Fruit fly (Drosophila melanogaster) whole organism, embryonic: ENCODE results near the gene CG6870.

Source experiments
- CG10209 ChIP-seq: fragments of 200-800 bp; sonication (Bioruptor generic); optimal IDR thresholded peaks from 3 replicates; lab custom pipeline; 2017; ENCODE audit warnings: missing biosample characterization, mild to moderate bottlenecking, missing genetic modification characterization, missing genetic modification reagents
- CG11504 ChIP-seq: fragments of 200-800 bp; sonication (Bioruptor generic); optimal IDR thresholded peaks from 3 replicates; lab custom pipeline; 2019; ENCODE audit warnings: missing biosample characterization, mild to moderate bottlenecking, missing genetic modification characterization, moderate library complexity
- CG12299 ChIP-seq: fragments of 200-800 bp; sonication (Bioruptor generic); optimal IDR thresholded peaks from 2 replicates; lab custom pipeline; 2018; ENCODE audit warnings: missing biosample characterization, mild to moderate bottlenecking, missing genetic modification characterization
- CG12391 ChIP-seq: fragments of 200-800 bp; sonication (Bioruptor generic); optimal IDR thresholded peaks from 3 replicates; lab custom pipeline; 2018; ENCODE audit warnings: missing biosample characterization, mild to moderate bottlenecking, missing genetic modification characterization, moderate library complexity
- CG13775 ChIP-seq: fragments of 200-800 bp; sonication (Bioruptor generic); optimal IDR thresholded peaks from 3 replicates; lab custom pipeline; 2017; ENCODE audit warnings: missing biosample characterization, mild to moderate bottlenecking, missing genetic modification characterization
- CG14441 ChIP-seq: fragments of 200-800 bp; sonication (Bioruptor generic); IDR thresholded peaks from 2 replicates; pipeline ENCODE4 v1.3.6; 2022; ENCODE audit warnings: missing biosample characterization, missing genetic modification characterization
- CG1529 ChIP-seq: fragments of 200-800 bp; sonication (Bioruptor generic); optimal IDR thresholded peaks from 3 replicates; lab custom pipeline; 2018; ENCODE audit warnings: missing biosample characterization, missing genetic modification characterization
- CG17359 ChIP-seq: fragments of 200-800 bp; sonication (Bioruptor generic); optimal IDR thresholded peaks from 3 replicates; lab custom pipeline; 2018; ENCODE audit warnings: missing biosample characterization, mild to moderate bottlenecking, missing genetic modification characterization, moderate library complexity
- CG17361 ChIP-seq: fragments of 200-800 bp; sonication (Bioruptor generic); IDR thresholded peaks from 3 replicates; pipeline ENCODE4 v1.3.6; 2022; ENCODE audit warnings: missing biosample characterization, missing genetic modification characterization
- CG17829 ChIP-seq: fragments of 200-800 bp; optimal IDR thresholded peaks from 2 replicates; lab custom pipeline; 2019; ENCODE audit warnings: missing biosample characterization, mild to moderate bottlenecking, missing genetic modification characterization, moderate library complexity
- CG18262 ChIP-seq: fragments of 200-800 bp; optimal IDR thresholded peaks from 3 replicates; lab custom pipeline; 2019; ENCODE audit warnings: missing biosample characterization, mild to moderate bottlenecking, missing genetic modification characterization, moderate library complexity
- CG2116 ChIP-seq: fragments of 200-800 bp; sonication (Bioruptor generic); optimal IDR thresholded peaks from 3 replicates; lab custom pipeline; 2018; ENCODE audit warnings: missing biosample characterization, mild to moderate bottlenecking, missing genetic modification characterization
- CG2678 ChIP-seq: fragments of 200-800 bp; sonication (Bioruptor generic); optimal IDR thresholded peaks from 3 replicates; lab custom pipeline; 2019; ENCODE audit warnings: missing biosample characterization, mild to moderate bottlenecking, missing genetic modification characterization, moderate library complexity
- CG2712 ChIP-seq: fragments of 200-800 bp; optimal IDR thresholded peaks from 3 replicates; lab custom pipeline; 2019; ENCODE audit warnings: missing biosample characterization, mild to moderate bottlenecking, missing genetic modification characterization, moderate library complexity
- CG30403 ChIP-seq: fragments of 200-800 bp; sonication (Bioruptor generic); optimal IDR thresholded peaks from 3 replicates; lab custom pipeline; 2016; ENCODE audit warnings: missing biosample characterization, missing genetic modification characterization
- CG34422 ChIP-seq: fragments of 200-800 bp; sonication (Bioruptor generic); IDR thresholded peaks from 3 replicates; pipeline ENCODE4 v1.3.6; 2022; ENCODE audit warnings: missing biosample characterization, missing genetic modification characterization
- HHEX ChIP-seq: fragments of 200-800 bp; sonication (Bioruptor generic); optimal IDR thresholded peaks from 3 replicates; lab custom pipeline; 2017; ENCODE audit warnings: missing biosample characterization, mild to moderate bottlenecking, missing genetic modification characterization, missing genetic modification reagents
- MTF-1 ChIP-seq: fragments of 200-800 bp; sonication (Bioruptor generic); optimal IDR thresholded peaks from 2 replicates; lab custom pipeline; 2018; ENCODE audit warnings: missing biosample characterization, mild to moderate bottlenecking, missing genetic modification characterization, borderline replicate concordance
- Pdp1 ChIP-seq, 2 experiments: fragments of 200-800 bp; sonication (Bioruptor generic); optimal IDR thresholded peaks; 3 replicates each; lab custom pipeline; 2016; ENCODE audit warnings: missing biosample characterization in 2 of 2, missing genetic modification characterization in 2 of 2, mild to moderate bottlenecking in 1 of 2, moderate library complexity in 1 of 2
- Ptx1 ChIP-seq: fragments of 200-800 bp; sonication (Bioruptor generic); IDR thresholded peaks from 2 replicates; pipeline ENCODE4 v1.3.6; 2022; ENCODE audit warnings: missing biosample characterization, missing genetic modification characterization
- Side ChIP-seq: fragments of 200-800 bp; sonication (Bioruptor generic); optimal IDR thresholded peaks from 2 replicates; lab custom pipeline; 2016; ENCODE audit warnings: missing biosample characterization, missing genetic modification characterization
- Sox102F ChIP-seq: fragments of 200-800 bp; sonication (Bioruptor generic); optimal IDR thresholded peaks from 2 replicates; lab custom pipeline; 2018; ENCODE audit warnings: missing biosample characterization, mild to moderate bottlenecking, missing genetic modification characterization, moderate library complexity
- Trl ChIP-seq, 3 experiments: fragments of >200 bp in 2 of 3; fragments of 200-800 bp in 1 of 3; sonication (Bioruptor generic) in 1 of 3; optimal IDR thresholded peaks; 2 replicates in 1 of 3; 3 replicates in 2 of 3; lab custom pipeline; 2016 to 2017; ENCODE audit warnings: missing biosample characterization in 1 of 3, missing genetic modification characterization in 1 of 3
- bab2 ChIP-seq: fragments of 200-800 bp; sonication (Bioruptor generic); optimal IDR thresholded peaks from 2 replicates; lab custom pipeline; 2016; ENCODE audit warnings: missing biosample characterization, missing genetic modification characterization
- cato ChIP-seq: fragments of 200-800 bp; sonication (Bioruptor generic); optimal IDR thresholded peaks from 2 replicates; lab custom pipeline; 2016; ENCODE audit warnings: missing biosample characterization, missing genetic modification characterization, borderline replicate concordance
- caup ChIP-seq: fragments of 200-800 bp; sonication (Bioruptor generic); optimal IDR thresholded peaks from 3 replicates; lab custom pipeline; 2017; ENCODE audit warnings: missing biosample characterization, mild to moderate bottlenecking, missing genetic modification characterization, moderate library complexity; ENCODE audit not compliant: severe bottlenecking
- cg ChIP-seq: fragments of 200-800 bp; sonication (Bioruptor generic); optimal IDR thresholded peaks from 3 replicates; lab custom pipeline; 2019; ENCODE audit warnings: missing biosample characterization, mild to moderate bottlenecking, missing genetic modification characterization, moderate library complexity
- crp ChIP-seq, 2 experiments: fragments of 200-800 bp; sonication (Bioruptor generic); optimal IDR thresholded peaks; 2 replicates in 1 of 2; 3 replicates in 1 of 2; lab custom pipeline; 2017; ENCODE audit warnings: missing biosample characterization in 2 of 2, missing genetic modification characterization in 2 of 2, mild to moderate bottlenecking in 1 of 2, moderate library complexity in 1 of 2
- ewg ChIP-seq: fragments of 200-800 bp; sonication (Bioruptor generic); optimal IDR thresholded peaks from 3 replicates; lab custom pipeline; 2017; ENCODE audit warnings: mild to moderate bottlenecking, missing biosample characterization, missing genetic modification reagents, missing genetic modification characterization
- ftz-f1 ChIP-seq: fragments of 200-800 bp; sonication (Bioruptor generic); optimal IDR thresholded peaks from 2 replicates; lab custom pipeline; 2016; ENCODE audit warnings: missing biosample characterization, missing genetic modification characterization
- fu2 ChIP-seq: fragments of 200-800 bp; sonication (Bioruptor generic); optimal IDR thresholded peaks from 2 replicates; lab custom pipeline; 2016; ENCODE audit warnings: missing biosample characterization, missing genetic modification characterization
- grau ChIP-seq: fragments of 200-800 bp; optimal IDR thresholded peaks from 3 replicates; lab custom pipeline; 2019; ENCODE audit warnings: missing biosample characterization, mild to moderate bottlenecking, missing genetic modification characterization, moderate library complexity
- gsb-n ChIP-seq: fragments of 200-800 bp; sonication (Bioruptor generic); optimal IDR thresholded peaks from 3 replicates; lab custom pipeline; 2018; ENCODE audit warnings: missing biosample characterization, mild to moderate bottlenecking, missing genetic modification characterization
- hkb ChIP-seq, 2 experiments: fragments of 200-800 bp in 1 of 2; fragments of >200 bp in 1 of 2; sonication (Bioruptor generic) in 1 of 2; IDR thresholded peaks in 1 of 2; optimal IDR thresholded peaks in 1 of 2; 2 replicates each; pipeline versions ENCODE4 v1.3.6 to Lab custom; 2017 to 2022; ENCODE audit warnings: missing biosample characterization in 1 of 2, missing genetic modification characterization in 1 of 2
- inv ChIP-seq: fragments of 200-800 bp; sonication (Bioruptor generic); IDR thresholded peaks from 2 replicates; pipeline ENCODE4 v1.3.6; 2022; ENCODE audit warnings: missing biosample characterization, missing genetic modification characterization; ENCODE audit not compliant: partially characterized antibody
- kni ChIP-seq: fragments of 200-800 bp; sonication (Bioruptor generic); optimal IDR thresholded peaks from 3 replicates; lab custom pipeline; 2017; ENCODE audit warnings: mild to moderate bottlenecking, missing biosample characterization, missing genetic modification reagents, missing genetic modification characterization
- mam ChIP-seq: fragments of 200-800 bp; sonication (Bioruptor generic); optimal IDR thresholded peaks from 3 replicates; lab custom pipeline; 2016; ENCODE audit warnings: missing biosample characterization, missing genetic modification characterization
- nerfin-1 ChIP-seq: fragments of 200-800 bp; sonication (Bioruptor generic); optimal IDR thresholded peaks from 3 replicates; lab custom pipeline; 2019; ENCODE audit warnings: missing biosample characterization, mild to moderate bottlenecking, missing genetic modification characterization, moderate library complexity
- nmo ChIP-seq: fragments of 200-800 bp; sonication (Bioruptor generic); optimal IDR thresholded peaks from 2 replicates; lab custom pipeline; 2018; ENCODE audit warnings: missing biosample characterization, mild to moderate bottlenecking, missing genetic modification characterization, moderate library complexity
- repo ChIP-seq: fragments of 200-800 bp; sonication (Bioruptor generic); optimal IDR thresholded peaks from 2 replicates; lab custom pipeline; 2016; ENCODE audit warnings: missing biosample characterization, missing genetic modification characterization
- salm ChIP-seq: fragments of 200-800 bp; sonication (Bioruptor generic); optimal IDR thresholded peaks from 2 replicates; lab custom pipeline; 2018; ENCODE audit warnings: missing biosample characterization, mild to moderate bottlenecking, missing genetic modification characterization
- sens ChIP-seq: fragments of 200-800 bp; sonication (Bioruptor generic); peaks from one replicate; lab custom pipeline; 2016; ENCODE audit warnings: missing biosample characterization, missing genetic modification characterization
- ssp ChIP-seq: fragments of 200-800 bp; sonication (Bioruptor generic); IDR thresholded peaks from 2 replicates; pipeline ENCODE4 v1.3.6; 2022; ENCODE audit warnings: missing biosample characterization, missing genetic modification characterization
- stwl ChIP-seq: fragments of 200-800 bp; sonication (Bioruptor generic); optimal IDR thresholded peaks from 3 replicates; lab custom pipeline; 2018; ENCODE audit warnings: missing biosample characterization, mild to moderate bottlenecking, missing genetic modification characterization, moderate library complexity
- sug ChIP-seq: fragments of 200-800 bp; optimal IDR thresholded peaks from 2 replicates; lab custom pipeline; 2019; ENCODE audit warnings: missing biosample characterization, mild to moderate bottlenecking, missing genetic modification characterization, moderate library complexity
- toy ChIP-seq: fragments of 200-800 bp; sonication (Bioruptor generic); IDR thresholded peaks from 2 replicates; pipeline ENCODE4 v1.3.6; 2022; ENCODE audit warnings: missing biosample characterization, missing genetic modification characterization
- unpg ChIP-seq: fragments of 200-800 bp; sonication (Bioruptor generic); optimal IDR thresholded peaks from 3 replicates; lab custom pipeline; 2018; ENCODE audit warnings: missing biosample characterization, mild to moderate bottlenecking, missing genetic modification characterization, moderate library complexity

CG6870 gene

DNA sequence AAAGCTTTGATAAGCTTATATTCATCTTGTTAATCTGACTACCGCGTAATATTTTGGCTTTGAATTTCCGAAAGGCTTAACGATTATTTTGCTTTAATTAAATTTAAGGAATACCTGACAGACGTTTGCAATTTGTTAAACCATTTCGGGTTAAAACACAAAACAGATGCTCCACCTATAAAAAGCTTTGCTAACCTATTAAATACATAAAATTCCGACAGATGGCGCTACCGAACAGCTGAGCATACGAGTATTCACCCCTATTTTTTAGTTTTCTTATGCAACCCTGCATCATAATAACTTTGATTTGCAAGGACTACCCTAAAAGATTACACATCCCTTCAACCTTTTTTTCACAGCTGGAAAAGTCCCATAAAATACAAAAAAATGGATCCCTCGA lies 2.2 kb downstream of the CG6870 start (continued):
- TF ChIP-seq sug (peak; percentile 28), Trl (optimal IDR thresholded peaks at IDR 0.05; lab: Kevin White, UChicago) (no peak), Trl (GFP tag; optimal IDR thresholded peaks at IDR 0.05; lab: Kevin White, UChicago) (peak; percentile 40), CG18262 (tag; lab: Kevin White, UChicago) (peak; percentile 42), sens (GFP tag; lab: Kevin White, UChicago) (peak; percentile 76), mam (GFP tag; lab: Kevin White, UChicago) (no peak), CG12391 (tag; lab: Kevin White, UChicago) (no peak), cato (GFP tag; lab: Kevin White, UChicago) (no peak), grau (peak; percentile 47), CG17829 (tag; lab: Kevin White, UChicago) (peak; percentile 33), toy (GFP tag; lab: Robert Waterston, UW) (no peak), gsb-n (tag; lab: Kevin White, UChicago) (peak; percentile 7), CG14441 (peak; percentile 25; the same call in 1 of the 2 replicates), ssp (GFP tag; lab: Robert Waterston, UW) (no peak), CG17361 (GFP tag; lab: Robert Waterston, UW) (peak; percentile 61; the same call in 2 of the 3 replicates), CG2678 (tag; lab: Kevin White, UChicago) (peak; percentile 24), inv (GFP tag; lab: Robert Waterston, UW) (no peak), unpg (peak; percentile 41), CG2116 (peak; percentile 87), Pdp1 (GFP tag; optimal IDR thresholded peaks at IDR 0.05; lab: Kevin White, UChicago) (peak in 1 of 2 experiments; percentile 42), ftz-f1 (GFP tag; lab: Kevin White, UChicago) (no peak), Sox102F (GFP tag; lab: Kevin White, UChicago) (peak; percentile 35), HHEX (peak; percentile 14), fu2 (GFP tag; lab: Kevin White, UChicago) (no peak), CG13775 (GFP tag; lab: Kevin White, UChicago) (no peak), bab2 (GFP tag; lab: Kevin White, UChicago) (peak; percentile 26), cg (GFP tag; lab: Kevin White, UChicago) (no peak), ewg (GFP tag; lab: Kevin White, UChicago) (no peak), salm (tag; lab: Kevin White, UChicago) (no peak), nmo (GFP tag; lab: Kevin White, UChicago) (peak; percentile 42), MTF-1 (GFP tag; lab: Kevin White, UChicago) (no peak), Side (GFP tag; lab: Kevin White, UChicago) (no peak), CG12299 (tag; lab: Kevin White, UChicago) (no peak), nerfin-1 (tag; lab: Kevin White, UChicago) (peak; percentile 57), hkb (optimal IDR thresholded peaks at IDR 0.05; lab: Kevin White, UChicago) (no peak), hkb (GFP tag; IDR thresholded peaks at IDR 0.05; lab: Robert Waterston, UW) (no peak), CG1529 (GFP tag; lab: Kevin White, UChicago) (no peak), stwl (tag; lab: Kevin White, UChicago) (peak; percentile 59), CG10209 (GFP tag; lab: Kevin White, UChicago) (peak; percentile 2), repo (no peak), CG11504 (peak; percentile 51), kni (GFP tag; lab: Kevin White, UChicago) (no peak), crp (GFP tag; optimal IDR thresholded peaks at IDR 0.05; lab: Kevin White, UChicago) (peak in 1 of 2 experiments; percentile 75), caup (GFP tag; lab: Kevin White, UChicago) (peak; percentile 7), CG2712 (peak; percentile 45), CG30403 (peak; percentile 24), CG17359 (peak; percentile 15), Ptx1 (GFP tag; lab: Robert Waterston, UW) (peak; percentile 33), CG34422 (GFP tag; lab: Robert Waterston, UW) (no peak)
